Worm (Caenorhabditis elegans) whole organism, L2 larva: ENCODE data around the gene taap-1.

Source experiments
- R02D3.7 ChIP-seq: fragments of 150-350 bp; optimal IDR thresholded peaks from 2 replicates; lab custom pipeline; 2014; ENCODE audit warnings: missing biosample characterization, missing genetic modification characterization
- blmp-1 ChIP-seq: sonication (generic microtip); optimal IDR thresholded peaks from 2 replicates; lab custom pipeline; 2017; ENCODE audit warnings: missing genetic modification characterization, mild to moderate bottlenecking, missing compliant biosample characterization, antibody characterized with exemption, moderate library complexity; ENCODE audit not compliant: insufficient read depth
- crh-2 ChIP-seq: sonication (generic microtip); optimal IDR thresholded peaks from 2 replicates; lab custom pipeline; 2017; ENCODE audit warnings: missing biosample characterization, missing genetic modification characterization
- elt-1 ChIP-seq: fragments of 150-350 bp; optimal IDR thresholded peaks from 2 replicates; lab custom pipeline; 2014; ENCODE audit warnings: missing biosample characterization, missing genetic modification characterization
- mbf-1 ChIP-seq: sonication (generic microtip); optimal IDR thresholded peaks from 2 replicates; lab custom pipeline; 2017; ENCODE audit warnings: missing biosample characterization, missing genetic modification characterization
- nhr-12 ChIP-seq: fragments of 150-350 bp; optimal IDR thresholded peaks from 2 replicates; lab custom pipeline; 2014; ENCODE audit warnings: missing biosample characterization, missing genetic modification characterization
- nhr-23 ChIP-seq: fragments of 150-350 bp; optimal IDR thresholded peaks from 2 replicates; lab custom pipeline; 2014; ENCODE audit warnings: missing biosample characterization, missing genetic modification reagents, missing genetic modification characterization
- nhr-237 ChIP-seq: fragments of 150-350 bp; optimal IDR thresholded peaks from 2 replicates; lab custom pipeline; 2014; ENCODE audit warnings: missing biosample characterization, missing genetic modification characterization
- nhr-6 ChIP-seq: fragments of 150-350 bp; optimal IDR thresholded peaks from 2 replicates; lab custom pipeline; 2014; ENCODE audit warnings: missing biosample characterization, missing genetic modification characterization
- nhr-77 ChIP-seq: fragments of 150-350 bp; optimal IDR thresholded peaks from 2 replicates; lab custom pipeline; 2014; ENCODE audit warnings: missing biosample characterization, missing genetic modification characterization
- unc-39 ChIP-seq: fragments of 150-350 bp; optimal IDR thresholded peaks from 2 replicates; lab custom pipeline; 2014; ENCODE audit warnings: missing biosample characterization, missing genetic modification characterization
- unc-62 ChIP-seq: fragments of 150-350 bp; optimal IDR thresholded peaks from 2 replicates; lab custom pipeline; 2014; ENCODE audit warnings: missing biosample characterization, missing genetic modification reagents, missing genetic modification characterization
- ztf-11 ChIP-seq: sonication (generic microtip); optimal IDR thresholded peaks from 2 replicates; lab custom pipeline; 2017; ENCODE audit warnings: missing biosample characterization, missing genetic modification characterization

DNA sequence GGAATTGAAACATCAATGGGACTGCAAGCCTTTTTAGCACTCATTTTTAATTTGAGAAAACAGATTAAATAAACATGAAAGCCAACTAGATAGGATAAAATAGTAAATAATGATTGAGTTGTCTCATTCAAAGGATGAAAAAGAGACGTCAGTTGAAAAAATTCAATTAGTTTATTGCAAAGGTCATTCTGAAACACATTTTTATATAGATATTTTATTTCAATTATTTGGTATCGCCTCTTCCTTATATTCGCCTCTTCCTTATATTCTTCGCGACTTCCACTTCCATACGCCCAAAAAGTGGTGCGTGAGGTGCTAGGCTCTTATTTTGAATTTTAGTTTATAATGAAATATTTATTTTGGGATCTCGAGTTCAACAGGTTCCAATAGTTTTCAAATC, 48.7 kb downstream of the taap-1 start, which contains the start of gene acp-4:
- TF ChIP-seq blmp-1 (tag; lab: Kevin White, UChicago) (no peak), mbf-1 (tag; lab: Kevin White, UChicago) (no peak), crh-2 (tag; lab: Kevin White, UChicago) (no peak), unc-39 (tag; lab: Kevin White, UChicago) (no peak), elt-1 (tag; lab: Kevin White, UChicago) (no peak), nhr-237 (tag; lab: Kevin White, UChicago) (no peak), nhr-77 (tag; lab: Kevin White, UChicago) (no peak), nhr-6 (tag; lab: Kevin White, UChicago) (no peak), ztf-11 (tag; lab: Kevin White, UChicago) (no peak), nhr-23 (no peak), R02D3.7 (tag; lab: Kevin White, UChicago) (no peak), nhr-12 (tag; lab: Kevin White, UChicago) (no peak), unc-62 (no peak)
